Fruit fly (Drosophila melanogaster) whole organism, prepupa: Measurements from ENCODE around the gene mRpS2.
A peak's percentile ranks its signal among the peaks of the same experiment; 100 is the strongest.

Experiments
- CG11902 ChIP-seq: fragments of 200-800 bp; sonication (Bioruptor generic); optimal IDR thresholded peaks from 3 replicates; lab custom pipeline; 2016; ENCODE audit warnings: missing biosample characterization, missing genetic modification characterization
- CG16779 ChIP-seq: fragments of 200-800 bp; sonication (Bioruptor generic); optimal IDR thresholded peaks from 3 replicates; lab custom pipeline; 2017; ENCODE audit warnings: missing biosample characterization, mild to moderate bottlenecking, missing genetic modification characterization
- CG31627 ChIP-seq: fragments of 200-800 bp; sonication (Bioruptor generic); optimal IDR thresholded peaks from 3 replicates; lab custom pipeline; 2016; ENCODE audit warnings: missing biosample characterization, missing genetic modification characterization
- CG6854 ChIP-seq: fragments of 200-800 bp; sonication (Bioruptor generic); optimal IDR thresholded peaks from 2 replicates; lab custom pipeline; 2017; ENCODE audit warnings: missing biosample characterization, mild to moderate bottlenecking, missing genetic modification characterization
- Hr39 ChIP-seq: fragments of 200-800 bp; sonication (Bioruptor generic); optimal IDR thresholded peaks from 2 replicates; lab custom pipeline; 2016; ENCODE audit warnings: missing biosample characterization, missing genetic modification characterization
- OdsH ChIP-seq: fragments of 200-800 bp; sonication (Bioruptor generic); optimal IDR thresholded peaks from 3 replicates; lab custom pipeline; 2016; ENCODE audit warnings: missing biosample characterization, missing genetic modification characterization
- pdm3 ChIP-seq: fragments of 200-800 bp; sonication (Bioruptor generic); optimal IDR thresholded peaks from 3 replicates; lab custom pipeline; 2016; ENCODE audit warnings: missing biosample characterization, missing genetic modification characterization
- spab ChIP-seq: fragments of 200-800 bp; sonication (Bioruptor generic); optimal IDR thresholded peaks from 2 replicates; lab custom pipeline; 2017; ENCODE audit warnings: missing biosample characterization, mild to moderate bottlenecking, missing genetic modification characterization, missing genetic modification reagents
- ss ChIP-seq, 2 experiments: fragments of 200-800 bp; sonication (Bioruptor generic); optimal IDR thresholded peaks; 2 replicates in 1 of 2; 3 replicates in 1 of 2; lab custom pipeline; 2017 to 2018; ENCODE audit warnings: mild to moderate bottlenecking in 2 of 2, missing biosample characterization in 2 of 2, missing genetic modification characterization in 2 of 2, moderate library complexity in 1 of 2

- TF ChIP-seq CG16779 (tag; lab: Kevin White, UChicago), result peak; percentile 81
- peak; percentile 29 for TF ChIP-seq CG31627 (GFP tag; lab: Kevin White, UChicago)
- TF ChIP-seq CG11902, result peak; percentile 22
- peak; percentile 33 for TF ChIP-seq CG6854 (GFP tag; lab: Kevin White, UChicago)
- TF ChIP-seq spab (GFP tag; lab: Kevin White, UChicago), result peak; percentile 88
- peak; percentile 85 to 93 for TF ChIP-seq ss (GFP tag; optimal IDR thresholded peaks at IDR 0.05; lab: Kevin White, UChicago)
- no peak for TF ChIP-seq Hr39 (GFP tag; lab: Kevin White, UChicago)
- TF ChIP-seq OdsH (GFP tag; lab: Kevin White, UChicago), result peak; percentile 82
- peak; percentile 76 for TF ChIP-seq pdm3 (GFP tag; lab: Kevin White, UChicago)
Measured at dm6 chr2L:4821319-4821717, 28.9 kb downstream of the mRpS2 start.
